Worm (Caenorhabditis elegans): ENCODE measurements around the gene kcc-3.

kcc-3 gene

DNA sequence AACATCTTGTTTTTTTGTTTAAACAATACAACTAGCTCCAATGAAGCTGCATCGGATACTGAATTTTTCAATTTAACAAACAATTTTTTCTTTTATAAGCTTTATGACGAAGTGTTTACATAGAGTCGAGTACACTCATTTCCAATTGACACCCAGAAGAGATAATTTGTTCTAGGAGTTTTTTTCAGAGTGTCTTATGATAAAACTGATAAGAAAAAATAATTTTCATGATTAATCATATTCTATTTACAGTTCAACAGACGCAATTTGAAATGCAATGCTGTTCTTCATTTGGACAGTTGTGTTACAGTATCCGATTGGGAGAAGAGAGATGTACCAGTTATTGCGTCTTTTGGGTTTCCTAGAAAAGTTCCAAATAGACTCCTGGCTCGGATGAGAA is 52.1 kb downstream of the kcc-3 start:
- TF ChIP-seq mdl-1 (tag; optimal IDR thresholded peaks at IDR 0.05), result no peak
- no peak for TF ChIP-seq grh-1 (GFP tag; IDR thresholded peaks at IDR 0.05)
- TF ChIP-seq unc-30 (tag; optimal IDR thresholded peaks at IDR 0.05), result no peak
- TF ChIP-seq hlh-17 (GFP tag; optimal IDR thresholded peaks at IDR 0.05; ENCODE audit: borderline replicate concordance), result no peak
- no peak for TF ChIP-seq elt-2 (tag; optimal IDR thresholded peaks at IDR 0.05)
- no peak for TF ChIP-seq nhr-20 (tag; optimal IDR thresholded peaks at IDR 0.05)
- no peak for TF ChIP-seq ceh-8 (GFP tag; optimal IDR thresholded peaks at IDR 0.05)
- no peak for TF ChIP-seq mep-1 (tag; optimal IDR thresholded peaks at IDR 0.05)
- TF ChIP-seq blmp-1 (tag; optimal IDR thresholded peaks at IDR 0.05), result no peak
- TF ChIP-seq elt-3 (tag; optimal IDR thresholded peaks at IDR 0.05), result no peak
- TF ChIP-seq lin-39 (tag; optimal IDR thresholded peaks at IDR 0.05), result no peak
- no peak for TF ChIP-seq C34B4.2 (tag; optimal IDR thresholded peaks at IDR 0.05)
- no peak for TF ChIP-seq efl-3 (GFP tag; optimal IDR thresholded peaks at IDR 0.05)
- TF ChIP-seq dpl-1 (GFP tag; optimal IDR thresholded peaks at IDR 0.05), result no peak
- no peak for TF ChIP-seq ceh-82 (tag; optimal IDR thresholded peaks at IDR 0.05)
- no peak for TF ChIP-seq nhr-71 (tag; optimal IDR thresholded peaks at IDR 0.05)

DNA sequence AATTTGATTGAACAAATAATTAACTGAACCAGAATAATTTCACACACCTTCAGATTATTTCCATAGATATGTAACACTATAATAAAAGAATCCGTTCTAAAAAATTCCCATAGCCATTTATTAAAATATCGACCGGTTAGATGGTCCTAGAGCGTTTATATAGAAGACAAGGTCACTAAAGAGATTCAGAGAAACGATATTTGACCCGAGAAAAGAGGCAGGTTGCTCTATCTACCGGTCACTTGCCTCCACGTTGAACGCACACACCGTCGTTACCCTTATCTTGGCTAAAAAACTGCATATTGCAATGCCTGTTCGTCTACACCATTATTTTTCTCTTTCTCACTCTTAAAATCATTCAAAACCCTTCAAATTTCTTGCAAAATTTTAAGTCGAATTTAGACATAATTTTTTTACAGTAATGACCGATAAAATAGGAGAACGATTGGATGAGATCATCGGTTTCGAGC is 52.9 kb downstream of the kcc-3 start, which contains the start of gene C07D10.5:
TSS of gene C07D10.5 (plus strand) at position 420 of the 470 bp plus-strand sequence.
- TF ChIP-seq mef-2 (tag; optimal IDR thresholded peaks at IDR 0.05), result no peak
- TF ChIP-seq nhr-85 (tag), result no peak
- TF ChIP-seq nhr-237 (tag; optimal IDR thresholded peaks at IDR 0.05), result no peak
- TF ChIP-seq C34B4.2 (tag; optimal IDR thresholded peaks at IDR 0.05), result no peak
- TF ChIP-seq blmp-1 (tag; optimal IDR thresholded peaks at IDR 0.05), result no peak
- no peak for TF ChIP-seq elt-2 (tag; optimal IDR thresholded peaks at IDR 0.05)
- no peak for TF ChIP-seq fkh-8 (tag; optimal IDR thresholded peaks at IDR 0.05)
- no peak for TF ChIP-seq unc-98 (GFP tag; IDR thresholded peaks at IDR 0.05)
- TF ChIP-seq grh-1 (GFP tag; IDR thresholded peaks at IDR 0.05), result no peak
- no peak for TF ChIP-seq tlp-1 (tag; optimal IDR thresholded peaks at IDR 0.05)
- no peak for TF ChIP-seq xbp-1 (tag; optimal IDR thresholded peaks at IDR 0.05)
- TF ChIP-seq tbx-2 (tag; optimal IDR thresholded peaks at IDR 0.05), result no peak
- TF ChIP-seq fkh-10 (GFP tag; optimal IDR thresholded peaks at IDR 0.05), result no peak
- TF ChIP-seq lin-15B (tag; optimal IDR thresholded peaks at IDR 0.05), result no peak
- TF ChIP-seq mdl-1 (tag; optimal IDR thresholded peaks at IDR 0.05), result no peak
- no peak for TF ChIP-seq pax-3 (tag; optimal IDR thresholded peaks at IDR 0.05)
- no peak for TF ChIP-seq snpc-4 (tag; optimal IDR thresholded peaks at IDR 0.05)
- TF ChIP-seq F16B12.6 (tag; optimal IDR thresholded peaks at IDR 0.05), result no peak
- no peak for TF ChIP-seq dsc-1 (tag; optimal IDR thresholded peaks at IDR 0.05)

ce11 chrII:7379021-7379420 is 55.1 kb downstream of the kcc-3 start, which contains the start of gene C07D10.6:
TSS of gene C07D10.6 (plus strand) at chrII:7379321.
- no peak for TF ChIP-seq snu-23 (GFP tag; optimal IDR thresholded peaks at IDR 0.05)
- TF ChIP-seq egl-27 (tag; optimal IDR thresholded peaks at IDR 0.05), result no peak
- no peak for TF ChIP-seq zip-4 (GFP tag; optimal IDR thresholded peaks at IDR 0.05)
- TF ChIP-seq fos-1 (tag; optimal IDR thresholded peaks at IDR 0.05), result no peak
- TF ChIP-seq pag-3 (tag; optimal IDR thresholded peaks at IDR 0.05; ENCODE audit: borderline replicate concordance, insufficient read depth), result no peak
- TF ChIP-seq ztf-11 (tag; optimal IDR thresholded peaks at IDR 0.05), result no peak
- no peak for TF ChIP-seq nhr-47 (tag; optimal IDR thresholded peaks at IDR 0.05)
- TF ChIP-seq nhr-84 (tag; optimal IDR thresholded peaks at IDR 0.05), result no peak
- TF ChIP-seq nhr-76 (tag; optimal IDR thresholded peaks at IDR 0.05), result no peak

Measured in whole organism, L1 larva.